Worm (Caenorhabditis elegans): Measurements from ENCODE around the gene nspc-16.

The nspc-16 gene

DNA sequence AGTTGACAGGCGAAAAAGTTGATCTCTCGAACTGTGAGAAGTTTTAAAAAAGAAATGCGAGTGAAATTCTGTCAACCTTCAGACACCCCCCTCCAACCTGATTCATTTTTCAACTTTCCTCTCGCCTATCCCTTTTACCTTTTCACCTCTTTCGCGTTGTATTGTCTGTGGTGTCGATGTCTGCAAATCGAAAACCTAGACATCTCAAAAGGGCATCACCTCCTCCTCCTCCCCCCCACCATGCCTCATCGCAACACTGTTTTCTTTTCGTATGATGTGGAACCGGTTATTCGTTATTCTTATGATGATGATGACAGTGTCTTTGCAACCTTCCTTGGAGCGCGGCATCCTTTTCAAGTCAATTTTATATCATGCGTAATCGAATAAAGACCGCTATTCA lies 15.4 kb upstream of the nspc-16 start:
- TF ChIP-seq sptf-1 (tag; optimal IDR thresholded peaks at IDR 0.05) (no peak), unc-130 (tag; optimal IDR thresholded peaks at IDR 0.05) (no peak), tbx-2 (tag; optimal IDR thresholded peaks at IDR 0.05) (peak; percentile 2), hpl-2 (GFP tag; optimal IDR thresholded peaks at IDR 0.05) (no peak), ces-1 (GFP tag; optimal IDR thresholded peaks at IDR 0.05) (no peak), rnt-1 (tag; optimal IDR thresholded peaks at IDR 0.05) (peak; percentile 1), sup-37 (GFP tag; optimal IDR thresholded peaks at IDR 0.05) (no peak), mep-1 (tag; optimal IDR thresholded peaks at IDR 0.05) (peak; percentile 59), lsy-2 (tag; optimal IDR thresholded peaks at IDR 0.05) (peak in 1 of 2 experiments; percentile 24), dpl-1 (GFP tag; optimal IDR thresholded peaks at IDR 0.05) (no peak), efl-1 (optimal IDR thresholded peaks at IDR 0.05) (no peak), efl-1 (GFP tag; optimal IDR thresholded peaks at IDR 0.05 in 1 of 2) (peak in 1 of 2 experiments; percentile 28), ceh-63 (GFP tag; optimal IDR thresholded peaks at IDR 0.05) (no peak), snpc-4 (tag; optimal IDR thresholded peaks at IDR 0.05) (no peak), nhr-20 (tag; optimal IDR thresholded peaks at IDR 0.05) (peak; percentile 82), nhr-47 (tag; optimal IDR thresholded peaks at IDR 0.05) (peak; percentile 48), mdl-1 (tag; optimal IDR thresholded peaks at IDR 0.05) (peak in 1 of 2 experiments; percentile 55), egl-27 (tag; optimal IDR thresholded peaks at IDR 0.05) (no peak), dsc-1 (tag; optimal IDR thresholded peaks at IDR 0.05) (no peak), xbp-1 (tag; optimal IDR thresholded peaks at IDR 0.05) (peak; percentile 1), nhr-85 (tag) (peak; percentile 98), nhr-77 (tag; optimal IDR thresholded peaks at IDR 0.05) (no peak), zag-1 (tag; optimal IDR thresholded peaks at IDR 0.05) (no peak), nhr-237 (tag; optimal IDR thresholded peaks at IDR 0.05) (no peak), lin-13 (GFP tag; optimal IDR thresholded peaks at IDR 0.05) (peak; percentile 3), swsn-7 (tag; optimal IDR thresholded peaks at IDR 0.05) (no peak), irx-1 (tag; optimal IDR thresholded peaks at IDR 0.05) (no peak), lin-39 (tag; optimal IDR thresholded peaks at IDR 0.05) (no peak), sox-4 (tag; optimal IDR thresholded peaks at IDR 0.05) (no peak), ztf-4 (tag; optimal IDR thresholded peaks at IDR 0.05) (peak; percentile 37), nhr-11 (tag; optimal IDR thresholded peaks at IDR 0.05) (no peak), nhr-71 (tag; optimal IDR thresholded peaks at IDR 0.05) (peak; percentile 74), ceh-8 (GFP tag; optimal IDR thresholded peaks at IDR 0.05) (no peak), nhr-90 (tag; optimal IDR thresholded peaks at IDR 0.05; ENCODE audit: poor library complexity) (peak; percentile 67), lin-35 (GFP tag; optimal IDR thresholded peaks at IDR 0.05) (peak; percentile 12 to 41), grh-1 (GFP tag; IDR thresholded peaks at IDR 0.05) (peak; percentile 94), aha-1 (tag; optimal IDR thresholded peaks at IDR 0.05) (no peak), nhr-19 (GFP tag; conservative IDR thresholded peaks at IDR 0.05) (peak; percentile 55), pag-3 (tag; optimal IDR thresholded peaks at IDR 0.05; ENCODE audit: borderline replicate concordance, insufficient read depth) (no peak), nhr-28 (tag; optimal IDR thresholded peaks at IDR 0.05) (no peak), efl-3 (GFP tag; optimal IDR thresholded peaks at IDR 0.05) (no peak), blmp-1 (tag; optimal IDR thresholded peaks at IDR 0.05) (peak; percentile 90), lin-14 (GFP tag; optimal IDR thresholded peaks at IDR 0.05) (peak; percentile 86), aly-2 (tag; optimal IDR thresholded peaks at IDR 0.05) (no peak), snu-23 (GFP tag; optimal IDR thresholded peaks at IDR 0.05) (peak; percentile 65), unc-98 (GFP tag; IDR thresholded peaks at IDR 0.05) (no peak), elt-3 (tag; optimal IDR thresholded peaks at IDR 0.05) (peak in 5 of 6 experiments; percentile 1 to 83 (median 44))
